Worm (Caenorhabditis elegans) whole organism, L3 larva: ENCODE measurements around the gene B0513.4.

ENCODE experiments used
- egl-27 ChIP-seq: sonication (generic microtip); optimal IDR thresholded peaks from 4 replicates; lab custom pipeline; 2017; ENCODE audit warnings: missing biosample characterization, missing genetic modification reagents, missing genetic modification characterization
- nfya-1 ChIP-seq: sonication (generic microtip); optimal IDR thresholded peaks from 2 replicates; lab custom pipeline; 2017; ENCODE audit warnings: missing genetic modification characterization, mild to moderate bottlenecking, missing compliant biosample characterization, antibody characterized with exemption, moderate library complexity; ENCODE audit not compliant: insufficient read depth
- nhr-12 ChIP-seq: fragments of 150-350 bp; optimal IDR thresholded peaks from 2 replicates; lab custom pipeline; 2014; ENCODE audit warnings: missing biosample characterization, missing genetic modification characterization
- nhr-23 ChIP-seq: fragments of 150-350 bp; optimal IDR thresholded peaks from 2 replicates; lab custom pipeline; 2014; ENCODE audit warnings: missing biosample characterization, missing genetic modification reagents, missing genetic modification characterization
- pqm-1 ChIP-seq: fragments of 150-350 bp; optimal IDR thresholded peaks from 2 replicates; lab custom pipeline; 2017; ENCODE audit warnings: missing biosample characterization, missing genetic modification characterization, inconsistent platforms
- unc-62 ChIP-seq: fragments of 150-350 bp; sonication (generic microtip); optimal IDR thresholded peaks from 4 replicates; lab custom pipeline; 2014; ENCODE audit warnings: missing biosample characterization, missing genetic modification reagents, missing genetic modification characterization

- TF ChIP-seq egl-27 (no peak), unc-62 (GFP tag; lab: Kevin White, UChicago) (no peak), nhr-23 (tag; lab: Kevin White, UChicago) (no peak), nfya-1 (tag; lab: Kevin White, UChicago) (no peak), pqm-1 (no peak), nhr-12 (no peak)
Observed at ce11 chrIV:13893103-13893502, 13.2 kb downstream of the B0513.4 start.
